Worm (Caenorhabditis elegans): Measurements from ENCODE around the gene T12A7.6.
A peak's percentile ranks its signal among the peaks of the same experiment; 100 is the strongest.

Gene T12A7.6

DNA sequence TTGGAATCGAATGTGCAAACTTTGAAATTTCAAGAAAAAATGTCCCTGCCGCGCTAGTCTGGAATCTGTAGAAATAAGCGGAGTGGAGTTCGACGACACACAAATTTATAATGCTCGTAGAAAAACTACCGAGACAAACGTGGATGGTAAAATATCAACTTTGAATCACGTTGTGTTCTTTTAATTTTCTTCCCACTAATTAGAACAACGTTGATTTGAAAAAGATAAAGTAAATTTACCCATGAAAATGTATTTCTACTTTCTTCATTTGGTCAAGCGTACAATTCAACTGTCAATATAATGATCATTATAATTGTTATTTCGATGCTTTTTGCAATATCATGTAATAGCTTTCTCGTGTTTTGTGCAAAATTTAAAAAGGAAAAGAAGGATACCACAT lies 6.6 kb upstream of the T12A7.6 start, which contains the start of gene K01A6.5:
Gene K01A6.5, plus strand, starts transcription at position 301 of the 400 bp plus-strand sequence.
- TF ChIP-seq ham-2 (GFP tag; optimal IDR thresholded peaks at IDR 0.05) (no peak), lsy-2 (tag; optimal IDR thresholded peaks at IDR 0.05) (no peak), mls-2 (tag; optimal IDR thresholded peaks at IDR 0.05) (no peak), M03D4.4 (tag; optimal IDR thresholded peaks at IDR 0.05) (no peak), elt-1 (tag; optimal IDR thresholded peaks at IDR 0.05; ENCODE audit: borderline replicate concordance, insufficient read depth) (no peak), ceh-43 (GFP tag; optimal IDR thresholded peaks at IDR 0.05) (no peak), ztf-11 (tag; optimal IDR thresholded peaks at IDR 0.05) (no peak), ceh-83 (GFP tag; optimal IDR thresholded peaks at IDR 0.05) (no peak), zip-8 (tag; optimal IDR thresholded peaks at IDR 0.05) (no peak), pha-4 (tag; optimal IDR thresholded peaks at IDR 0.05) (no peak), mab-5 (tag; optimal IDR thresholded peaks at IDR 0.05) (no peak), nhr-12 (tag; optimal IDR thresholded peaks at IDR 0.05) (no peak), unc-120 (tag; optimal IDR thresholded peaks at IDR 0.05; ENCODE audit: poor library complexity, severe bottlenecking) (no peak), ceh-39 (tag; optimal IDR thresholded peaks at IDR 0.05) (no peak), nhr-2 (tag; optimal IDR thresholded peaks at IDR 0.05) (no peak), ces-1 (GFP tag; optimal IDR thresholded peaks at IDR 0.05) (no peak), snpc-4 (tag; optimal IDR thresholded peaks at IDR 0.05) (no peak), lin-13 (tag; optimal IDR thresholded peaks at IDR 0.05) (no peak)

DNA sequence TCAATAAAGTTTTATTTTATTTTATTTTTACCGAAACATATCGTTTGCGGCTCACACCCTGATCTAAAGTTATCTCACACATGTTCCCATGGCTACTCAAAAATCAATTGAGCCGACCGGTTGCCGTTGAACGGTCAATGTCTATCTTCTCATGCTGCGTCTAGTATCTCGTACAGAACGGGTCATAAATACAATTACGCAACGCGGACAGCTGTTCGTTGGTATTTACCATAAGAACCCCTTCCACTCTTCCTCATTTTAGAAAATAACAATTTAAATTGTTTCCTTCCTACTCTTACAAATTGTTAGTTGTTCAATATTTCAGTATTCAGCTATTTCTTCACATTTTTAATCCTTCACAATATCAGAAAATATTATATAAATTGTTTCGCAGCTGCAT lies 5.2 kb upstream of the T12A7.6 start:
- TF ChIP-seq ham-2 (GFP tag; optimal IDR thresholded peaks at IDR 0.05): no peak
- peak; percentile 50 for TF ChIP-seq zip-8 (tag; optimal IDR thresholded peaks at IDR 0.05)
- TF ChIP-seq ceh-83 (GFP tag; optimal IDR thresholded peaks at IDR 0.05): no peak
- TF ChIP-seq lin-32 (GFP tag; optimal IDR thresholded peaks at IDR 0.05): no peak
- no peak for TF ChIP-seq pha-4 (tag; optimal IDR thresholded peaks at IDR 0.05)
- TF ChIP-seq ceh-39 (tag; optimal IDR thresholded peaks at IDR 0.05): no peak
- no peak for TF ChIP-seq mab-5 (tag; optimal IDR thresholded peaks at IDR 0.05)
- no peak for TF ChIP-seq nhr-76 (tag; optimal IDR thresholded peaks at IDR 0.05)
- peak; percentile 88 for TF ChIP-seq cnd-1 (tag; optimal IDR thresholded peaks at IDR 0.05)
- TF ChIP-seq blmp-1 (tag; optimal IDR thresholded peaks at IDR 0.05): no peak
- peak; percentile 23 for TF ChIP-seq ces-1 (GFP tag; optimal IDR thresholded peaks at IDR 0.05)
- TF ChIP-seq elt-3 (tag; optimal IDR thresholded peaks at IDR 0.05): no peak
- peak; percentile 96 for TF ChIP-seq nhr-2 (tag; optimal IDR thresholded peaks at IDR 0.05)
- peak; percentile 16 for TF ChIP-seq hlh-1 (tag; optimal IDR thresholded peaks at IDR 0.05)

DNA sequence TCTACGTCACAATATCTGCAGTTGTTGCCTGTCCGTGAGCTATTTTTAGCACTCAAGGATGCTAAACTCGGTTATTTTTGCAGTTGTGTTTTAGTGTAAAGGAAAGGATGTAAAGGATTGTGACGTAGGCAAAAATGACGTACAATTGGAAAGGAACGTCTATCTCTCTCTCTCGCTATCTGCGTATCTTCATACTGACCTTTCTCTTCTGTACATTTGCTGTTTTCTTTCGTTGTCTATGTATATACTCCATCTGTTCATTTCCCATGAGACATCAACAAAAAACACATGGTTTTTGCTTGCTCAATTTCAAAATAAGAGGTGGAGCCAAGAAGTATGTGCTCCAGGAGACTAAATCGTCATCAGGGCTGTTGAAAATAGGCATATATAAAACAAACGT lies 4.7 kb upstream of the T12A7.6 start:
- TF ChIP-seq ham-2 (GFP tag; optimal IDR thresholded peaks at IDR 0.05) (no peak), zip-8 (tag; optimal IDR thresholded peaks at IDR 0.05) (peak; percentile 4), bed-3 (GFP tag; optimal IDR thresholded peaks at IDR 0.05) (no peak)

DNA sequence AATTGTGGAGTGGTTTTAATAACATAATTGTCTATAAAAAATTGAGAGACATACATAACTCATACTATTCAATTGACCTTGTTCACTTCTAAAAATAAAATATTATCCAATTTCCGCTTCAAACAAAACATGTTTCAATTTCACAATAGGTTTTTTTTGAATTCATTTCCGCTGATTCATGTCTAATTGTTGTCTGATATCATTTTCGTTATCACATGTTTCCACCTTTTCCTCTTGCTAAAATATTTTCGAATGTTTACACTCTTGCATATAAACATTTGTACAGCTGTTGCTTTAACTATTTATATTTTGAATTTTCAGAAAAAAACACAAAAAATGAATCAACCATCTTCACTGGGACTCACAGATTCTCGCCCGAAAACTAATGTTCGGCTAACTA lies 3.7 kb upstream of the T12A7.6 start, which contains the start of gene gem-4:
Gene gem-4, plus strand, starts transcription at position 301 of the 400 bp plus-strand sequence.
- TF ChIP-seq nhr-28 (tag; optimal IDR thresholded peaks at IDR 0.05) (no peak), ceh-39 (tag; optimal IDR thresholded peaks at IDR 0.05) (no peak), ztf-11 (tag; optimal IDR thresholded peaks at IDR 0.05) (no peak), cnd-1 (tag; optimal IDR thresholded peaks at IDR 0.05) (no peak), pha-4 (tag; optimal IDR thresholded peaks at IDR 0.05) (no peak), M03D4.4 (tag; optimal IDR thresholded peaks at IDR 0.05) (no peak), mab-5 (tag; optimal IDR thresholded peaks at IDR 0.05) (no peak), mls-2 (tag; optimal IDR thresholded peaks at IDR 0.05) (no peak), mep-1 (tag; optimal IDR thresholded peaks at IDR 0.05) (no peak), elt-3 (tag; optimal IDR thresholded peaks at IDR 0.05) (no peak), ceh-43 (GFP tag; optimal IDR thresholded peaks at IDR 0.05) (no peak), unc-62 (GFP tag; optimal IDR thresholded peaks at IDR 0.05) (no peak), nhr-2 (tag; optimal IDR thresholded peaks at IDR 0.05) (no peak), ces-1 (GFP tag; optimal IDR thresholded peaks at IDR 0.05) (no peak)

DNA sequence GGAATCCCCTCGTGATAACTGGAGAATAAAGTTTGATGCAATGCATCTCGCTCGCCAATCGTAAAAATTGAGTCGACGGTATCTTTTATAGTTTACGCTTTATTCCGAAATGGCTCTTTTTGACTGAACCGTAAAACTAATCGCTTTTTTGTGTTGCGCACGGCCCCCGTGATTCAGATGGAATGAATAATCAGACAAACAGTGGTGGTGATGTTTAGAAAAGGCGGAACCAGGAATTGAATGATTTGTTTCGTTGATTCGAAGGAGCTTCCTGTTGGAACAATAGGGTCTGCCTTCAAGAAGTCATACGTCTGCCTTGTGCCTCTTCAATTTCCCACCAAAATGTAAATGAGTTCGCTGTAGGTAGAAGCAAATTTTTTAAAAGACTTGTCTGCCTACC lies 5.3 kb downstream of the T12A7.6 start, which contains the start of gene scl-18:
Gene scl-18, minus strand, starts transcription at position 101 of the 400 bp plus-strand sequence.
- TF ChIP-seq lsy-2 (tag; optimal IDR thresholded peaks at IDR 0.05) (no peak), elt-3 (tag; optimal IDR thresholded peaks at IDR 0.05) (no peak), mls-2 (tag; optimal IDR thresholded peaks at IDR 0.05) (no peak), nhr-12 (tag; optimal IDR thresholded peaks at IDR 0.05) (no peak), blmp-1 (tag; optimal IDR thresholded peaks at IDR 0.05) (no peak), ceh-83 (GFP tag; optimal IDR thresholded peaks at IDR 0.05) (no peak), cnd-1 (tag; optimal IDR thresholded peaks at IDR 0.05) (no peak), bed-3 (GFP tag; optimal IDR thresholded peaks at IDR 0.05) (no peak), drap-1 (GFP tag; optimal IDR thresholded peaks at IDR 0.05) (no peak)

Measured in whole organism, mixed stage, embryonic.